Worm (Caenorhabditis elegans) whole organism, early embryonic: ENCODE data around the gene fbxb-64.

Source experiments
- ama-1 ChIP-seq: fragments of 150-350 bp; optimal IDR thresholded peaks from 2 replicates; lab custom pipeline; 2014
- ceh-36 ChIP-seq: sonication (generic microtip); optimal IDR thresholded peaks from 2 replicates; lab custom pipeline; 2016; ENCODE audit warnings: missing genetic modification characterization, inconsistent platforms, missing compliant biosample characterization
- flt-1 ChIP-seq: fragments of 200-800 bp; sonication (Bioruptor generic); IDR thresholded peaks from 2 replicates; pipeline ENCODE4 v1.3.6; 2022; ENCODE audit warnings: missing genetic modification characterization, missing compliant biosample characterization
- hmbx-1 ChIP-seq: sonication (generic microtip); optimal IDR thresholded peaks from 2 replicates; lab custom pipeline; 2016; ENCODE audit warnings: mild to moderate bottlenecking, missing genetic modification characterization, missing compliant biosample characterization
- hnd-1 ChIP-seq: sonication (generic microtip); optimal IDR thresholded peaks from 2 replicates; lab custom pipeline; 2016; ENCODE audit warnings: missing genetic modification characterization, missing compliant biosample characterization
- scrt-1 ChIP-seq: fragments of 200-800 bp; sonication (Bioruptor generic); IDR thresholded peaks from 2 replicates; pipeline ENCODE4 v1.3.6; 2022; ENCODE audit warnings: missing genetic modification characterization, missing compliant biosample characterization
- sea-1 ChIP-seq: fragments of 200-800 bp; sonication (Bioruptor generic); conservative IDR thresholded peaks from 2 replicates; pipeline ENCODE4 v1.3.6; 2022; ENCODE audit warnings: missing genetic modification characterization, missing compliant biosample characterization
- tbx-37 ChIP-seq: fragments of 200-800 bp; sonication (Bioruptor generic); conservative IDR thresholded peaks from 2 replicates; pipeline ENCODE4 v1.3.6; 2022; ENCODE audit warnings: missing genetic modification reagents, missing genetic modification characterization, missing compliant biosample characterization

ce11 chrV:19320385-19320784 is 7.3 kb downstream of the fbxb-64 start, which contains the start of gene sdz-6:
- TF ChIP-seq ceh-36 (no peak), hnd-1 (no peak), tbx-37 (GFP tag; lab: Robert Waterston, UW) (no peak), ama-1 (lab: Kevin White, UChicago) (no peak), flt-1 (GFP tag; lab: Robert Waterston, UW) (no peak), sea-1 (GFP tag; lab: Robert Waterston, UW) (no peak), hmbx-1 (no peak), scrt-1 (no peak)
